Worm (Caenorhabditis elegans) whole organism, mixed stage, embryonic: ENCODE measurements around the gene C02B10.6.
"Not testable (repeated sequence)": the region's sequence is repeated elsewhere in the genome, so short reads cannot be mapped to it uniquely, and the experiment has no call there.

Source experiments
- ces-1 ChIP-seq: fragments of 150-350 bp; optimal IDR thresholded peaks from 2 replicates; lab custom pipeline; 2014; ENCODE audit warnings: missing biosample characterization, missing genetic modification reagents, missing genetic modification characterization
- cnd-1 ChIP-seq: fragments of 200-800 bp; sonication (Bioruptor generic); optimal IDR thresholded peaks from 2 replicates; lab custom pipeline; 2018; ENCODE audit warnings: mild to moderate bottlenecking, missing genetic modification characterization, missing compliant biosample characterization
- elt-1 ChIP-seq: sonication (generic microtip); optimal IDR thresholded peaks from 2 replicates; lab custom pipeline; 2017; ENCODE audit warnings: missing genetic modification characterization, mild to moderate bottlenecking, missing compliant biosample characterization, antibody characterized with exemption, moderate library complexity, borderline replicate concordance; ENCODE audit not compliant: insufficient read depth
- flh-1 ChIP-seq: fragments of 200-800 bp; sonication (Bioruptor generic); optimal IDR thresholded peaks from 2 replicates; lab custom pipeline; 2018; ENCODE audit warnings: mild to moderate bottlenecking, missing genetic modification characterization, moderate library complexity, missing compliant biosample characterization
- lin-13 ChIP-seq: fragments of 150-350 bp; optimal IDR thresholded peaks from 2 replicates; lab custom pipeline; 2014; ENCODE audit warnings: missing biosample characterization, missing genetic modification characterization
- lsy-2 ChIP-seq: fragments of 150-350 bp; optimal IDR thresholded peaks from 2 replicates; lab custom pipeline; 2014; ENCODE audit warnings: missing biosample characterization, missing genetic modification characterization
- mls-2 ChIP-seq: sonication (generic microtip); optimal IDR thresholded peaks from 2 replicates; lab custom pipeline; 2016; ENCODE audit warnings: mild to moderate bottlenecking, missing genetic modification characterization, moderate library complexity, missing compliant biosample characterization
- nhr-12 ChIP-seq: fragments of 150-350 bp; optimal IDR thresholded peaks from 2 replicates; lab custom pipeline; 2014; ENCODE audit warnings: missing biosample characterization, missing genetic modification characterization
- unc-39 ChIP-seq: fragments of 150-350 bp; optimal IDR thresholded peaks from 2 replicates; lab custom pipeline; 2014; ENCODE audit warnings: missing biosample characterization, missing genetic modification characterization
- unc-62 ChIP-seq: fragments of 150-350 bp; optimal IDR thresholded peaks from 2 replicates; lab custom pipeline; 2014; ENCODE audit warnings: missing biosample characterization, missing genetic modification reagents, missing genetic modification characterization

- not testable (repeated sequence) for TF ChIP-seq nhr-12 (tag; lab: Kevin White, UChicago); lsy-2 (tag; lab: Kevin White, UChicago); ces-1 (GFP tag; lab: Kevin White, UChicago); elt-1 (tag; lab: Kevin White, UChicago); unc-62 (GFP tag; lab: Kevin White, UChicago); lin-13 (tag; lab: Kevin White, UChicago); flh-1; unc-39; cnd-1; mls-2 (tag; lab: Kevin White, UChicago)
These were observed 5.7 kb upstream of the C02B10.6 start, which contains the start of gene msp-53 for ce11 chrIV:5064961-5065360.
